Worm (Caenorhabditis elegans): Measurements from ENCODE around the gene nhl-1.

- no peak for TF ChIP-seq nfya-1 (tag; optimal IDR thresholded peaks at IDR 0.05; ENCODE audit: insufficient read depth)
- TF ChIP-seq snpc-4 (tag; optimal IDR thresholded peaks at IDR 0.05), result no peak
- no peak for TF ChIP-seq daf-12 (tag; optimal IDR thresholded peaks at IDR 0.05)
- no peak for TF ChIP-seq ama-1 (optimal IDR thresholded peaks at IDR 0.05)
- no peak for TF ChIP-seq nhr-28 (tag; optimal IDR thresholded peaks at IDR 0.05)
- TF ChIP-seq nhr-237 (tag; optimal IDR thresholded peaks at IDR 0.05), result no peak
- no peak for TF ChIP-seq nhr-11 (tag; optimal IDR thresholded peaks at IDR 0.05)
These were observed 32.0 kb upstream of the nhl-1 start, which contains the start of gene ZC84.7 for ce11 chrIII:9185722-9186121.

Measured in whole organism, L3 larva.